Worm (Caenorhabditis elegans) whole organism, L4 larva: ENCODE measurements around the gene col-178.

Experiments used
- aha-1 ChIP-seq: fragments of 150-350 bp; peaks from one replicate; lab custom pipeline; 2014; ENCODE audit warnings: missing biosample characterization, missing genetic modification characterization
- ceh-20 ChIP-seq: fragments of 200-800 bp; sonication (Bioruptor generic); IDR thresholded peaks from 2 replicates; pipeline ENCODE4 v1.3.6; 2022; ENCODE audit warnings: missing genetic modification reagents, missing genetic modification characterization, missing compliant biosample characterization
- ceh-82 ChIP-seq: sonication (generic microtip); optimal IDR thresholded peaks from 2 replicates; lab custom pipeline; 2017; ENCODE audit warnings: missing biosample characterization, missing genetic modification characterization
- hlh-11 ChIP-seq: fragments of 200-800 bp; sonication (Bioruptor generic); optimal IDR thresholded peaks from 2 replicates; lab custom pipeline; 2018; ENCODE audit warnings: mild to moderate bottlenecking, missing genetic modification characterization, missing compliant biosample characterization
- hlh-30 ChIP-seq: sonication (generic microtip); optimal IDR thresholded peaks from 2 replicates; lab custom pipeline; 2017; ENCODE audit warnings: antibody characterized with exemption, mild to moderate bottlenecking, missing genetic modification characterization, missing compliant biosample characterization; ENCODE audit not compliant: insufficient read depth
- lin-29 ChIP-seq: fragments of 200-800 bp; sonication (Bioruptor generic); IDR thresholded peaks from 2 replicates; pipeline ENCODE4 v1.3.6; 2022; ENCODE audit warnings: missing genetic modification reagents, missing genetic modification characterization, missing compliant biosample characterization
- madf-5 ChIP-seq, 2 experiments: fragments of 200-800 bp; sonication (Bioruptor generic); IDR thresholded peaks; 2 replicates each; pipeline ENCODE4 v1.3.6; 2022; ENCODE audit warnings: missing compliant biosample characterization in 2 of 2, missing genetic modification characterization in 2 of 2
- madf-9 ChIP-seq: fragments of 200-800 bp; sonication (Bioruptor generic); conservative IDR thresholded peaks from 2 replicates; pipeline ENCODE4 v1.3.6; 2022; ENCODE audit warnings: missing genetic modification reagents, missing genetic modification characterization, missing compliant biosample characterization
- mdl-1 ChIP-seq, 2 experiments: fragments of 150-350 bp in 1 of 2; sonication (generic microtip) in 1 of 2; optimal IDR thresholded peaks; 2 replicates each; lab custom pipeline; 2014 to 2017; ENCODE audit warnings: missing biosample characterization in 2 of 2, missing genetic modification characterization in 2 of 2
- mes-2 ChIP-seq: sonication (generic microtip); optimal IDR thresholded peaks from 2 replicates; lab custom pipeline; 2016; ENCODE audit warnings: missing genotype, mild to moderate bottlenecking, missing genetic modification characterization, missing compliant biosample characterization; ENCODE audit not compliant: poor library complexity, severe bottlenecking
- mxl-3 ChIP-seq: fragments of 200-800 bp; sonication (Bioruptor generic); optimal IDR thresholded peaks from 2 replicates; lab custom pipeline; 2018; ENCODE audit warnings: mild to moderate bottlenecking, missing genetic modification characterization, missing compliant biosample characterization
- nhr-10 ChIP-seq: fragments of 150-350 bp; optimal IDR thresholded peaks from 2 replicates; lab custom pipeline; 2014; ENCODE audit warnings: missing biosample characterization, missing genetic modification characterization
- nhr-111 ChIP-seq: fragments of 200-800 bp; sonication (Bioruptor generic); optimal IDR thresholded peaks from 2 replicates; lab custom pipeline; 2018; ENCODE audit warnings: mild to moderate bottlenecking, missing genetic modification characterization, missing compliant biosample characterization
- nhr-28 ChIP-seq: fragments of 150-350 bp; optimal IDR thresholded peaks from 2 replicates; lab custom pipeline; 2014; ENCODE audit warnings: missing biosample characterization, missing genetic modification characterization
- nhr-48 ChIP-seq: sonication (generic microtip); optimal IDR thresholded peaks from 2 replicates; lab custom pipeline; 2016; ENCODE audit warnings: mild to moderate bottlenecking, missing genetic modification characterization, missing compliant biosample characterization
- tag-97 ChIP-seq: fragments of 200-800 bp; sonication (Bioruptor generic); IDR thresholded peaks from 2 replicates; pipeline ENCODE4 v1.3.6; 2022; ENCODE audit warnings: missing genetic modification characterization, missing compliant biosample characterization

Gene col-178

DNA sequence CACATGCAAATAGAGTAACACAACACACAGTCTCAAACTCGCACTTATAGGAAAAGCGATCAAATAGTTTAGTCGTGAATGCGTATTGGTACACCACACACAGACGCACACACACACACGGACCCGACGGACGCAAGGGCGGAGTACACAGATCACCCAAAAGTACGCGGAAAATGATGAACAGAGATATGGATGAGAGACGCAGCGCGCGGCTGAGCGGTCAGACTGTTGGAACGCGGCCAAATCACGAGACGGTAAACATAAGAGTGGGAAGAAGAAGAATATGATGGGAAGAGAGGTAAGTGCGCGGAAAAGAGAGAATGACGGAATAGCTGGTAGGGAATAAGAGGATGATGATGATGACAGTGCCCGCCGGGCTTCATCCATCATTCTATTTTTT lies 48.8 kb downstream of the col-178 start:
- TF ChIP-seq mxl-3 (GFP tag; lab: Kevin White, UChicago), result peak; percentile 67
- peak; percentile 37 for TF ChIP-seq aha-1
- TF ChIP-seq nhr-111, result no peak
- TF ChIP-seq lin-29 (GFP tag; lab: Robert Waterston, UW), result 0 out of 2 replicates have a peak, but pooled peaks have one; percentile 30
- TF ChIP-seq mdl-1 (tag; optimal IDR thresholded peaks at IDR 0.05; lab: Kevin White, UChicago), result peak; percentile 31 to 46
- TF ChIP-seq ceh-20 (GFP tag; lab: Robert Waterston, UW), result no peak
- TF ChIP-seq tag-97 (GFP tag; lab: Robert Waterston, UW), result no peak
- peak; percentile 88 for TF ChIP-seq hlh-11 (tag; lab: Kevin White, UChicago)
- no peak for TF ChIP-seq madf-5 (GFP tag; IDR thresholded peaks at IDR 0.05; lab: Robert Waterston, UW)
- TF ChIP-seq nhr-28 (tag; lab: Kevin White, UChicago), result peak; percentile 55
- TF ChIP-seq hlh-30, result peak; percentile 79
- no peak for TF ChIP-seq nhr-10 (tag; lab: Kevin White, UChicago)
- TF ChIP-seq madf-9, result peak; percentile 87
- no peak for TF ChIP-seq ceh-82 (tag; lab: Kevin White, UChicago)
- peak; percentile 76 for TF ChIP-seq nhr-48 (tag; lab: Kevin White, UChicago)

- peak in 1 of 2 experiments; percentile 36 for TF ChIP-seq mdl-1 (tag; optimal IDR thresholded peaks at IDR 0.05; lab: Kevin White, UChicago)
- TF ChIP-seq mes-2 (tag; lab: Kevin White, UChicago), result no peak
- TF ChIP-seq aha-1, result peak; percentile 3
These were observed 50.1 kb downstream of the col-178 start for ce11 chrX:11249392-11249791.
